Worm (Caenorhabditis elegans): Measurements from ENCODE around the gene R09E10.5.

ce11 chrIV:10313565-10313964 lies 11.5 kb upstream of the R09E10.5 start, which contains the start of gene acs-18:
- no peak for TF ChIP-seq pqm-1 (tag; optimal IDR thresholded peaks at IDR 0.05)
- TF ChIP-seq nhr-237 (tag; optimal IDR thresholded peaks at IDR 0.05) = no peak
- no peak for TF ChIP-seq fkh-10 (GFP tag; optimal IDR thresholded peaks at IDR 0.05)
- TF ChIP-seq mdl-1 (tag; optimal IDR thresholded peaks at IDR 0.05) = no peak
- TF ChIP-seq snpc-4 (tag; optimal IDR thresholded peaks at IDR 0.05) = no peak
- no peak for TF ChIP-seq unc-62 (GFP tag; optimal IDR thresholded peaks at IDR 0.05)
- no peak for TF ChIP-seq egl-5 (tag; optimal IDR thresholded peaks at IDR 0.05)

Data from whole organism, L3 larva.